In the genomic region with DNA sequence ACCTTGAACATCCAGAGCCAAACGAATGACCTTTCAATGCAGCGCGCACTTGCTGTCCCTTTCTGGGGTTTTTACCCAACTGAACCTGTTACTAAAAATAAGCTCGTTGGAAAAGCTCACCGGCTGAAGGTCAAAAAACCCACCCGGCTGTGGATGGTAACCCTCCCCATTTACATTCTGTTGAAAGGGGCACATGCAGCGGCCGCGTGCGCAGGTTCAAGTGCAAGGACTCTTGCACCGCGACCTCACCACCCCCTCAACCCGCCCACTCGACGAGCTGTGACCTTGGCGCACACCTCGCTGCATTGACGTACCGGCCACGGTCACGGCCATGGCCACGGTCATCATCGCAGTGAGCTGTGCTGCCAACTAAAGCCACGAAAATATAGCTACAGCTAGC, we compare ENCODE assay signal across 4 fruit fly cellular contexts.
TF ChIP-seq lines count a peak whose summit lies in the region.

No protein-coding gene starts in this region.

- TF ChIP-seq CTCF in whole organism, embryonic (GFP tag; optimal IDR thresholded peaks at IDR 0.05; lab: Kevin White, UChicago) = no peak

TF ChIP-seq in whole organism, adult, 20 proteins besides CTCF, POLR2A, EP300 and RAD21:
- TF ChIP-seq cic (GFP tag; optimal IDR thresholded peaks at IDR 0.05; lab: Kevin White, UChicago) (peak; percentile 25), bab1 (GFP tag; optimal IDR thresholded peaks at IDR 0.05; lab: Kevin White, UChicago) (no peak)

TF ChIP-seq in whole organism, embryonic, 481 proteins besides CTCF, POLR2A, EP300 and RAD21:
- TF ChIP-seq scrt (GFP tag; optimal IDR thresholded peaks at IDR 0.05; lab: Kevin White, UChicago) (no peak), gsb-n (tag; optimal IDR thresholded peaks at IDR 0.05; lab: Kevin White, UChicago) (no peak), ftz-f1 (GFP tag; optimal IDR thresholded peaks at IDR 0.05; lab: Kevin White, UChicago) (peak; percentile 69), fru (optimal IDR thresholded peaks at IDR 0.05; lab: Kevin White, UChicago) (no peak), CG14710 (tag; optimal IDR thresholded peaks at IDR 0.05; lab: Kevin White, UChicago) (no peak), lilli (GFP tag; optimal IDR thresholded peaks at IDR 0.05; lab: Kevin White, UChicago) (no peak), chinmo (GFP tag; IDR thresholded peaks at IDR 0.05; lab: Robert Waterston, UW; ENCODE audit: partially characterized antibody) (0 out of 4 replicates have a peak, but pooled peaks have one; percentile 18), Poxn (GFP tag; IDR thresholded peaks at IDR 0.05; lab: Robert Waterston, UW) (no peak), CG5245 (GFP tag; optimal IDR thresholded peaks at IDR 0.05; lab: Kevin White, UChicago) (no peak), chm (GFP tag; IDR thresholded peaks at IDR 0.05; lab: Robert Waterston, UW) (no peak), Ets65A (GFP tag; lab: Kevin White, UChicago) (peak; percentile 74), dysf (GFP tag; IDR thresholded peaks at IDR 0.05; lab: Robert Waterston, UW) (0 out of 3 replicates have a peak, but pooled peaks have one; percentile 18), CG17385 (GFP tag; optimal IDR thresholded peaks at IDR 0.05; lab: Kevin White, UChicago) (no peak), CG15696 (tag; optimal IDR thresholded peaks at IDR 0.05; lab: Kevin White, UChicago) (no peak), Elba2 (GFP tag; optimal IDR thresholded peaks at IDR 0.05; lab: Kevin White, UChicago) (no peak), Med (GFP tag; lab: Kevin White, UChicago) (peak; percentile 20), Hmr (GFP tag; optimal IDR thresholded peaks at IDR 0.05; lab: Kevin White, UChicago) (no peak)

TF ChIP-seq in whole organism, prepupa, 60 proteins besides CTCF, POLR2A, EP300 and RAD21:
- TF ChIP-seq pdm3 (GFP tag; optimal IDR thresholded peaks at IDR 0.05; lab: Kevin White, UChicago) = no peak
- peak; percentile 59 for TF ChIP-seq svp (GFP tag; lab: Kevin White, UChicago)

TF ChIP-seq in whole organism, pupa, 21 proteins besides CTCF, POLR2A, EP300 and RAD21:
- peak; percentile 80 for TF ChIP-seq EcR (GFP tag; optimal IDR thresholded peaks at IDR 0.05; lab: Kevin White, UChicago)
- no peak for TF ChIP-seq Pif1A (GFP tag; optimal IDR thresholded peaks at IDR 0.05; lab: Kevin White, UChicago)
- no peak for TF ChIP-seq Snoo (tag; optimal IDR thresholded peaks at IDR 0.05; lab: Kevin White, UChicago)
TF ChIP-seq in whole organism, pupa: peak in this region for 1.
